Worm (Caenorhabditis elegans) whole organism, young adult: Measurements from ENCODE around the gene oac-55.

Experiments used
- F10E7.11 ChIP-seq: sonication (generic microtip); optimal IDR thresholded peaks from 2 replicates; lab custom pipeline; 2017; ENCODE audit warnings: mild to moderate bottlenecking, missing genetic modification characterization, moderate library complexity, missing compliant biosample characterization
- Y53F4B.3 ChIP-seq: fragments of 200-800 bp; sonication (Bioruptor generic); IDR thresholded peaks from 2 replicates; pipeline ENCODE4 v1.3.6; 2022; ENCODE audit warnings: missing genetic modification reagents, missing genetic modification characterization, missing compliant biosample characterization
- ets-4 ChIP-seq: fragments of 200-800 bp; sonication (Bioruptor generic); optimal IDR thresholded peaks from 2 replicates; lab custom pipeline; 2018; ENCODE audit warnings: mild to moderate bottlenecking, missing genetic modification characterization, missing compliant biosample characterization
- him-1 ChIP-seq: sonication (generic microtip); optimal IDR thresholded peaks from 2 replicates; lab custom pipeline; 2016; ENCODE audit warnings: missing genotype, missing genetic modification reagents, missing genetic modification characterization, missing compliant biosample characterization
- hlh-12 ChIP-seq: sonication (generic microtip); optimal IDR thresholded peaks from 2 replicates; lab custom pipeline; 2016; ENCODE audit warnings: missing genetic modification characterization, missing compliant biosample characterization
- hmg-1.2 ChIP-seq: fragments of 200-800 bp; sonication (Bioruptor generic); IDR thresholded peaks from 2 replicates; pipeline ENCODE4 v1.3.6; 2022; ENCODE audit warnings: missing genetic modification reagents, missing genetic modification characterization, missing compliant biosample characterization
- lin-40 ChIP-seq: sonication (generic microtip); optimal IDR thresholded peaks from 2 replicates; lab custom pipeline; 2016; ENCODE audit warnings: missing genetic modification characterization, mild to moderate bottlenecking, missing compliant biosample characterization, missing genotype, missing genetic modification reagents
- mcd-1 ChIP-seq: fragments of 200-800 bp; sonication (Bioruptor generic); IDR thresholded peaks from 2 replicates; pipeline ENCODE4 v1.3.6; 2022; ENCODE audit warnings: missing genetic modification reagents, missing genetic modification characterization, missing compliant biosample characterization
- mel-28 ChIP-seq: sonication (generic microtip); optimal IDR thresholded peaks from 2 replicates; lab custom pipeline; 2016; ENCODE audit warnings: borderline replicate concordance, mild to moderate bottlenecking, missing genetic modification characterization, missing compliant biosample characterization
- nhr-90 ChIP-seq: sonication (generic microtip); optimal IDR thresholded peaks from 2 replicates; lab custom pipeline; 2016; ENCODE audit warnings: missing genotype, mild to moderate bottlenecking, missing genetic modification characterization, missing compliant biosample characterization

ce11 chrV:3743172-3743626 lies 17.7 kb upstream of the oac-55 start, which contains the start of gene mtm-9:
- TF ChIP-seq F10E7.11 (tag; lab: Kevin White, UChicago) = no peak
- no peak for TF ChIP-seq lin-40 (tag; lab: Kevin White, UChicago)
- no peak for TF ChIP-seq hmg-1.2 (GFP tag; lab: Robert Waterston, UW)
- no peak for TF ChIP-seq ets-4 (GFP tag; lab: Kevin White, UChicago)
- TF ChIP-seq mcd-1 = no peak
- TF ChIP-seq him-1 (tag; lab: Kevin White, UChicago) = no peak
- TF ChIP-seq Y53F4B.3 (GFP tag; lab: Robert Waterston, UW) = no peak
- TF ChIP-seq hlh-12 (tag; lab: Kevin White, UChicago) = no peak
- no peak for TF ChIP-seq mel-28 (tag; lab: Kevin White, UChicago)
- TF ChIP-seq nhr-90 = no peak
